Fruit fly (Drosophila melanogaster) whole organism, embryonic: ENCODE data around the gene CG31365.

Experiments
- BEAF-32 ChIP-seq: fragments of 200-800 bp; sonication (Bioruptor generic); optimal IDR thresholded peaks from 3 replicates; lab custom pipeline; 2017; ENCODE audit warnings: missing biosample characterization, missing genetic modification characterization, mild to moderate bottlenecking, moderate library complexity, missing genetic modification reagents
- Blimp-1 ChIP-seq: fragments of 200-800 bp; sonication (Bioruptor generic); optimal IDR thresholded peaks from 3 replicates; lab custom pipeline; 2018; ENCODE audit warnings: missing biosample characterization, missing genetic modification characterization, mild to moderate bottlenecking, moderate library complexity, missing genetic modification reagents
- CG10321 ChIP-seq: fragments of 200-800 bp; sonication (Bioruptor generic); IDR thresholded peaks from 2 replicates; pipeline ENCODE4 v1.3.6; 2022; ENCODE audit warnings: missing biosample characterization, missing genetic modification characterization
- CG12391 ChIP-seq: fragments of 200-800 bp; sonication (Bioruptor generic); optimal IDR thresholded peaks from 3 replicates; lab custom pipeline; 2018; ENCODE audit warnings: missing biosample characterization, mild to moderate bottlenecking, missing genetic modification characterization, moderate library complexity
- CG12659 ChIP-seq: fragments of 200-800 bp; sonication (Bioruptor generic); optimal IDR thresholded peaks from 3 replicates; lab custom pipeline; 2017; ENCODE audit warnings: mild to moderate bottlenecking, missing biosample characterization, missing genetic modification reagents, missing genetic modification characterization
- CG14710 ChIP-seq: fragments of 200-800 bp; sonication (Bioruptor generic); optimal IDR thresholded peaks from 3 replicates; lab custom pipeline; 2019; ENCODE audit warnings: missing biosample characterization, mild to moderate bottlenecking, missing genetic modification characterization, moderate library complexity
- CG14860 ChIP-seq: fragments of 200-800 bp; sonication (Bioruptor generic); IDR thresholded peaks from 3 replicates; pipeline ENCODE4 v1.3.6; 2022; ENCODE audit warnings: missing biosample characterization, missing genetic modification characterization; ENCODE audit not compliant: partially characterized antibody
- CG16815 ChIP-seq: fragments of 200-800 bp; sonication (Bioruptor generic); optimal IDR thresholded peaks from 3 replicates; lab custom pipeline; 2017; ENCODE audit warnings: missing biosample characterization, mild to moderate bottlenecking, missing genetic modification characterization
- CG30403 ChIP-seq: fragments of 200-800 bp; sonication (Bioruptor generic); optimal IDR thresholded peaks from 3 replicates; lab custom pipeline; 2016; ENCODE audit warnings: missing biosample characterization, missing genetic modification characterization
- CG32772 ChIP-seq: fragments of 200-800 bp; sonication (Bioruptor generic); IDR thresholded peaks from 2 replicates; pipeline ENCODE4 v1.3.6; 2022; ENCODE audit warnings: missing biosample characterization, missing genetic modification characterization
- CG3281 ChIP-seq: fragments of 200-800 bp; sonication (Bioruptor generic); optimal IDR thresholded peaks from 3 replicates; lab custom pipeline; 2017; ENCODE audit warnings: missing biosample characterization, mild to moderate bottlenecking, missing genetic modification characterization
- CG33557 ChIP-seq: fragments of 200-800 bp; sonication (Bioruptor generic); optimal IDR thresholded peaks from 2 replicates; lab custom pipeline; 2019; ENCODE audit warnings: missing biosample characterization, mild to moderate bottlenecking, missing genetic modification characterization, moderate library complexity
- CG3407 ChIP-seq: fragments of 200-800 bp; sonication (Bioruptor generic); optimal IDR thresholded peaks from 2 replicates; lab custom pipeline; 2018; ENCODE audit warnings: missing biosample characterization, mild to moderate bottlenecking, missing genetic modification characterization
- CG4360 ChIP-seq: fragments of 200-800 bp; sonication (Bioruptor generic); IDR thresholded peaks from 2 replicates; pipeline ENCODE4 v1.3.6; 2022; ENCODE audit warnings: missing biosample characterization, missing genetic modification characterization
- CG4404 ChIP-seq: fragments of 200-800 bp; sonication (Bioruptor generic); IDR thresholded peaks from 2 replicates; pipeline ENCODE4 v1.3.6; 2022; ENCODE audit warnings: missing biosample characterization, missing genetic modification characterization
- CG8388 ChIP-seq: fragments of 200-800 bp; sonication (Bioruptor generic); optimal IDR thresholded peaks from 2 replicates; lab custom pipeline; 2019; ENCODE audit warnings: missing biosample characterization, mild to moderate bottlenecking, missing genetic modification characterization, moderate library complexity
- CG9797 ChIP-seq: fragments of 200-800 bp; sonication (Bioruptor generic); optimal IDR thresholded peaks from 3 replicates; lab custom pipeline; 2018; ENCODE audit warnings: missing biosample characterization, mild to moderate bottlenecking, missing genetic modification characterization
- CTCF ChIP-seq: fragments of 200-800 bp; sonication (Bioruptor generic); optimal IDR thresholded peaks from 2 replicates; lab custom pipeline; 2017; ENCODE audit warnings: missing biosample characterization, mild to moderate bottlenecking, missing genetic modification characterization, moderate library complexity
- D19B ChIP-seq: fragments of 200-800 bp; sonication (Bioruptor generic); optimal IDR thresholded peaks from 2 replicates; lab custom pipeline; 2017; ENCODE audit warnings: missing biosample characterization, mild to moderate bottlenecking, missing genetic modification characterization
- Dll ChIP-seq: fragments of 200-800 bp; sonication (Bioruptor generic); IDR thresholded peaks from 4 replicates; pipeline ENCODE4 v1.3.6; 2022; ENCODE audit warnings: missing biosample characterization, missing genetic modification characterization; ENCODE audit not compliant: partially characterized antibody
- Dp ChIP-seq: fragments of 200-800 bp; sonication (Bioruptor generic); optimal IDR thresholded peaks from 2 replicates; lab custom pipeline; 2018; ENCODE audit warnings: missing biosample characterization, mild to moderate bottlenecking, missing genetic modification characterization, moderate library complexity
- E2f2 ChIP-seq: fragments of 200-800 bp; sonication (Bioruptor generic); IDR thresholded peaks from 2 replicates; pipeline ENCODE4 v1.3.6; 2022; ENCODE audit warnings: missing biosample characterization, missing genetic modification characterization
- MESR4 ChIP-seq: fragments of 200-800 bp; sonication (Bioruptor generic); optimal IDR thresholded peaks from 2 replicates; lab custom pipeline; 2018; ENCODE audit warnings: missing biosample characterization, mild to moderate bottlenecking, missing genetic modification characterization, moderate library complexity
- Med ChIP-seq: fragments of 200-800 bp; sonication (Bioruptor generic); peaks from one replicate; lab custom pipeline; 2016; ENCODE audit warnings: missing biosample characterization, missing genetic modification characterization, mild to moderate bottlenecking, inconsistent platforms, moderate library complexity
- PHDP ChIP-seq: fragments of 200-800 bp; sonication (Bioruptor generic); optimal IDR thresholded peaks from 3 replicates; lab custom pipeline; 2018; ENCODE audit warnings: missing biosample characterization, mild to moderate bottlenecking, missing genetic modification characterization, moderate library complexity
- Ravus ChIP-seq: fragments of 200-800 bp; sonication (Bioruptor generic); IDR thresholded peaks from 2 replicates; pipeline ENCODE4 v1.3.6; 2022; ENCODE audit warnings: missing biosample characterization, missing genetic modification characterization
- Scr ChIP-seq: fragments of 200-800 bp; sonication (Bioruptor generic); IDR thresholded peaks from 2 replicates; pipeline ENCODE4 v1.3.6; 2022; ENCODE audit warnings: missing biosample characterization, missing genetic modification characterization; ENCODE audit not compliant: partially characterized antibody
- ara ChIP-seq: fragments of 200-800 bp; sonication (Bioruptor generic); IDR thresholded peaks from 2 replicates; pipeline ENCODE4 v1.3.6; 2022; ENCODE audit warnings: missing biosample characterization, missing genetic modification characterization
- ci ChIP-seq: fragments of 200-800 bp; sonication (Bioruptor generic); IDR thresholded peaks from 3 replicates; pipeline ENCODE4 v1.3.6; 2022; ENCODE audit warnings: missing biosample characterization, missing genetic modification characterization
- crc ChIP-seq: fragments of 200-800 bp; sonication (Bioruptor generic); optimal IDR thresholded peaks from 2 replicates; lab custom pipeline; 2016; ENCODE audit warnings: missing biosample characterization, missing genetic modification characterization
- emc ChIP-seq: fragments of 200-800 bp; sonication (Bioruptor generic); optimal IDR thresholded peaks from 2 replicates; lab custom pipeline; 2016; ENCODE audit warnings: missing biosample characterization, missing genetic modification characterization
- hbn ChIP-seq: fragments of 200-800 bp; sonication (Bioruptor generic); IDR thresholded peaks from 2 replicates; pipeline ENCODE4 v1.3.6; 2022; ENCODE audit warnings: missing biosample characterization, missing genetic modification characterization; ENCODE audit not compliant: partially characterized antibody
- hkb ChIP-seq, 2 experiments: fragments of 200-800 bp in 1 of 2; fragments of >200 bp in 1 of 2; sonication (Bioruptor generic) in 1 of 2; IDR thresholded peaks in 1 of 2; optimal IDR thresholded peaks in 1 of 2; 2 replicates each; pipeline versions ENCODE4 v1.3.6 to Lab custom; 2017 to 2022; ENCODE audit warnings: missing biosample characterization in 1 of 2, missing genetic modification characterization in 1 of 2
- lola ChIP-seq, 3 experiments: fragments of >200 bp in 2 of 3; fragments of 200-800 bp in 1 of 3; sonication (Bioruptor generic) in 1 of 3; optimal IDR thresholded peaks; 2 replicates each; lab custom pipeline; 2017 to 2019; ENCODE audit warnings: missing biosample characterization in 3 of 3, missing genetic modification characterization in 3 of 3, mild to moderate bottlenecking in 1 of 3, moderate library complexity in 1 of 3
- pb ChIP-seq: fragments of 200-800 bp; sonication (Bioruptor generic); optimal IDR thresholded peaks from 3 replicates; lab custom pipeline; 2016; ENCODE audit warnings: missing biosample characterization, missing genetic modification characterization
- pzg ChIP-seq: fragments of 200-800 bp; sonication (Bioruptor generic); optimal IDR thresholded peaks from 3 replicates; lab custom pipeline; 2018; ENCODE audit warnings: missing biosample characterization, mild to moderate bottlenecking, missing genetic modification characterization, moderate library complexity
- row ChIP-seq: fragments of 200-800 bp; sonication (Bioruptor generic); IDR thresholded peaks from 3 replicates; pipeline ENCODE4 v1.3.6; 2022; ENCODE audit warnings: missing biosample characterization, missing genetic modification characterization
- sna ChIP-seq: fragments of 200-800 bp; sonication (Bioruptor generic); IDR thresholded peaks from 2 replicates; pipeline ENCODE4 v1.3.6; 2022; ENCODE audit warnings: missing biosample characterization, missing genetic modification characterization; ENCODE audit not compliant: partially characterized antibody
- unc-4 ChIP-seq: fragments of 200-800 bp; sonication (Bioruptor generic); IDR thresholded peaks from 2 replicates; pipeline ENCODE4 v1.3.6; 2022; ENCODE audit warnings: missing biosample characterization, missing genetic modification characterization; ENCODE audit not compliant: partially characterized antibody
- zfh1 ChIP-seq: fragments of 200-800 bp; sonication (Bioruptor generic); IDR thresholded peaks from 3 replicates; pipeline ENCODE4 v1.3.6; 2022; ENCODE audit warnings: missing biosample characterization, missing genetic modification characterization

The CG31365 gene

DNA sequence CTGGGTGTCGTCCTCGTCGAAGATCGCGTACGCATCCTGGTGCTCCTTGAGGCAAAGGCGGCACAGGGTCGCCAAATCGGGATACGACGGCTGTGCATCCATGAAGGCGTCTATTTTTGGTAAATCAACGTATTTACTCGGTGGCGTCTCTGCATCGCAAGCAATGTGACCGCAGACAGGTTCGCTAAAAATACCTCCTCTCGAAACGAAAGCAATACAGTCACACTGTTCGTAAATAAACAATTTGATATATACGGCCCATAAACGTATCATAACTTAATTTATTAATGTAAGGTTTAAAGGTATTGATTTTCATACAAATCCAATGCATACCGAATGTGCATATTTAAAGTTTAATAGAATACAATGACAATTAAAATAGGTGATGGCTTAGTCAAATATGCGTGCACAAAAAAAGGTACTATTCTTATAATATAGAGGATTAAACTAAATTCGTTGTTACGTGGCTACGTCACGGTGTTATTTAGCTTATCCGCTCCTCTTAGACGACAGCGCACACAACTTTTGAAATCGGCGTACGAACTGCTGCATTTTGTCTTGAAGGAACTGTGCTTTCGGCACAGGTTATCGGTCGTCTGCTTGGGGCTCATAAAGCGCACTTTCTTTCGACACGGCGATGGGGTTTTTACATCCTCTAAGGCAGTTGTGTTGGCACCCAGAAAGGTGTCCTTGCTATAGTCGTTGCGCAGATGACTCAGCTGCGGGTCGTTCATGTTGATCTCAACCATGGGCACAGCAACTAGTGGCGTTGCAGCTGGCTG lies at the start of gene CG31365 (continued):
- TF ChIP-seq Med (GFP tag; lab: Kevin White, UChicago) (peak; percentile 73), emc (no peak), D19B (GFP tag; lab: Kevin White, UChicago) (no peak), CG12391 (tag; lab: Kevin White, UChicago) (peak; percentile 31), zfh1 (GFP tag; lab: Robert Waterston, UW) (0 out of 3 replicates have a peak, but pooled peaks have one; percentile 4), CTCF (GFP tag; lab: Kevin White, UChicago) (peak; percentile 3), hbn (GFP tag; lab: Robert Waterston, UW) (peak; percentile 41), CG9797 (GFP tag; lab: Kevin White, UChicago) (peak; percentile 64), Dll (GFP tag; lab: Robert Waterston, UW) (peak; percentile 15; the same call in 1 of the 4 replicates), CG16815 (GFP tag; lab: Kevin White, UChicago) (no peak), CG10321 (GFP tag; lab: Robert Waterston, UW) (peak; percentile 11; the same call in 1 of the 2 replicates), CG33557 (peak; percentile 6), CG12659 (GFP tag; lab: Kevin White, UChicago) (peak; percentile 41), Dp (GFP tag; lab: Kevin White, UChicago) (peak; percentile 36), CG14710 (tag; lab: Kevin White, UChicago) (peak; percentile 33), CG4360 (GFP tag; lab: Robert Waterston, UW) (no peak; the same call in 1 of the 2 replicates), pb (no peak), CG30403 (GFP tag; lab: Kevin White, UChicago) (no peak), row (GFP tag; lab: Robert Waterston, UW) (peak; percentile 44; the same call in 2 of the 3 replicates), unc-4 (GFP tag; lab: Robert Waterston, UW) (peak; percentile 46; the same call in 1 of the 2 replicates), Scr (peak; percentile 28; the same call in 1 of the 2 replicates), CG14860 (GFP tag; lab: Robert Waterston, UW) (no peak), Ravus (GFP tag; lab: Robert Waterston, UW) (no peak), CG8388 (peak; percentile 33), CG4404 (no peak), Blimp-1 (GFP tag; lab: Kevin White, UChicago) (no peak), crc (no peak), ara (no peak), PHDP (peak; percentile 1), sna (GFP tag; lab: Robert Waterston, UW) (0 out of 2 replicates have a peak, but pooled peaks have one; percentile 24), hkb (optimal IDR thresholded peaks at IDR 0.05; lab: Kevin White, UChicago) (no peak), hkb (GFP tag; IDR thresholded peaks at IDR 0.05; lab: Robert Waterston, UW) (no peak), lola (GFP tag; optimal IDR thresholded peaks at IDR 0.05; lab: Kevin White, UChicago) (no peak), CG32772 (GFP tag; lab: Robert Waterston, UW) (no peak), E2f2 (GFP tag; lab: Robert Waterston, UW) (peak; percentile 46), MESR4 (peak; percentile 90), CG3281 (GFP tag; lab: Kevin White, UChicago) (no peak), CG3407 (no peak), BEAF-32 (GFP tag; lab: Kevin White, UChicago) (peak; percentile 36), ci (peak; percentile 24; the same call in 1 of the 3 replicates), pzg (peak; percentile 30)
